Fruit fly (Drosophila melanogaster) whole organism, embryonic: ENCODE data around the gene SelT.

Source experiments
- Atf-2 ChIP-seq: fragments of 200-800 bp; sonication (Bioruptor generic); optimal IDR thresholded peaks from 2 replicates; lab custom pipeline; 2016; ENCODE audit warnings: missing biosample characterization, missing genetic modification characterization
- C15 ChIP-seq: fragments of 200-800 bp; sonication (Bioruptor generic); IDR thresholded peaks from 3 replicates; pipeline ENCODE4 v1.3.6; 2022; ENCODE audit warnings: missing biosample characterization, missing genetic modification characterization
- CG11723 ChIP-seq: fragments of 200-800 bp; sonication (Bioruptor generic); optimal IDR thresholded peaks from 2 replicates; lab custom pipeline; 2017; ENCODE audit warnings: missing biosample characterization, mild to moderate bottlenecking, missing genetic modification characterization
- CG12219 ChIP-seq: fragments of 200-800 bp; sonication (Bioruptor generic); optimal IDR thresholded peaks from 3 replicates; lab custom pipeline; 2018; ENCODE audit warnings: missing biosample characterization, mild to moderate bottlenecking, missing genetic modification characterization
- CG12299 ChIP-seq: fragments of 200-800 bp; sonication (Bioruptor generic); optimal IDR thresholded peaks from 2 replicates; lab custom pipeline; 2018; ENCODE audit warnings: missing biosample characterization, mild to moderate bottlenecking, missing genetic modification characterization
- CG13894 ChIP-seq: fragments of 200-800 bp; sonication (Bioruptor generic); optimal IDR thresholded peaks from 3 replicates; lab custom pipeline; 2018; ENCODE audit warnings: missing biosample characterization, mild to moderate bottlenecking, missing genetic modification characterization, moderate library complexity
- CG17328 ChIP-seq: fragments of 200-800 bp; sonication (Bioruptor generic); IDR thresholded peaks from 2 replicates; pipeline ENCODE4 v1.3.6; 2022; ENCODE audit warnings: missing biosample characterization, missing genetic modification characterization
- CG17359 ChIP-seq: fragments of 200-800 bp; sonication (Bioruptor generic); optimal IDR thresholded peaks from 3 replicates; lab custom pipeline; 2018; ENCODE audit warnings: missing biosample characterization, mild to moderate bottlenecking, missing genetic modification characterization, moderate library complexity
- CG17385 ChIP-seq: fragments of 200-800 bp; sonication (Bioruptor generic); optimal IDR thresholded peaks from 3 replicates; lab custom pipeline; 2018; ENCODE audit warnings: missing biosample characterization, mild to moderate bottlenecking, missing genetic modification characterization
- CG2202 ChIP-seq: fragments of 200-800 bp; sonication (Bioruptor generic); optimal IDR thresholded peaks from 2 replicates; lab custom pipeline; 2018; ENCODE audit warnings: missing biosample characterization, mild to moderate bottlenecking, missing genetic modification characterization
- CG2889 ChIP-seq: fragments of 200-800 bp; sonication (Bioruptor generic); IDR thresholded peaks from 3 replicates; pipeline ENCODE4 v1.3.6; 2022; ENCODE audit warnings: missing biosample characterization, missing genetic modification characterization
- CG3065 ChIP-seq: fragments of 200-800 bp; sonication (Bioruptor generic); optimal IDR thresholded peaks from 2 replicates; lab custom pipeline; 2016; ENCODE audit warnings: missing biosample characterization, missing genetic modification characterization
- CG34376 ChIP-seq: fragments of 200-800 bp; sonication (Bioruptor generic); optimal IDR thresholded peaks from 2 replicates; lab custom pipeline; 2018; ENCODE audit warnings: missing biosample characterization, mild to moderate bottlenecking, missing genetic modification characterization
- CG8089 ChIP-seq: fragments of 200-800 bp; sonication (Bioruptor generic); optimal IDR thresholded peaks from 3 replicates; lab custom pipeline; 2016; ENCODE audit warnings: missing biosample characterization, missing genetic modification characterization
- CG8765 ChIP-seq: fragments of 200-800 bp; sonication (Bioruptor generic); IDR thresholded peaks from 2 replicates; pipeline ENCODE4 v1.3.6; 2022; ENCODE audit warnings: missing biosample characterization, missing genetic modification characterization
- Dip3 ChIP-seq: fragments of 200-800 bp; sonication (Bioruptor generic); optimal IDR thresholded peaks from 3 replicates; lab custom pipeline; 2016; ENCODE audit warnings: missing biosample characterization, missing genetic modification characterization
- Doc2 ChIP-seq: fragments of 200-800 bp; sonication (Bioruptor generic); IDR thresholded peaks from 2 replicates; pipeline ENCODE4 v1.3.6; 2022; ENCODE audit warnings: missing biosample characterization, missing genetic modification characterization
- Hand ChIP-seq: fragments of 200-800 bp; sonication (Bioruptor generic); optimal IDR thresholded peaks from 2 replicates; lab custom pipeline; 2017; ENCODE audit warnings: mild to moderate bottlenecking, missing biosample characterization, missing genetic modification reagents, missing genetic modification characterization
- Hr78 ChIP-seq, 2 experiments: fragments of 200-800 bp in 1 of 2; fragments of >200 bp in 1 of 2; sonication (Bioruptor generic) in 1 of 2; optimal IDR thresholded peaks; 2 replicates each; lab custom pipeline; 2017 to 2019; ENCODE audit warnings: missing biosample characterization in 2 of 2, missing genetic modification characterization in 2 of 2, mild to moderate bottlenecking in 1 of 2, moderate library complexity in 1 of 2
- Med ChIP-seq: fragments of 200-800 bp; sonication (Bioruptor generic); peaks from one replicate; lab custom pipeline; 2016; ENCODE audit warnings: missing biosample characterization, missing genetic modification characterization, mild to moderate bottlenecking, inconsistent platforms, moderate library complexity
- NC2α ChIP-seq: fragments of 200-800 bp; sonication (Bioruptor generic); optimal IDR thresholded peaks from 2 replicates; lab custom pipeline; 2016; ENCODE audit warnings: missing biosample characterization, missing genetic modification characterization
- Poxn ChIP-seq: fragments of 200-800 bp; sonication (Bioruptor generic); IDR thresholded peaks from 2 replicates; pipeline ENCODE4 v1.3.6; 2022; ENCODE audit warnings: missing biosample characterization, missing genetic modification characterization
- Sox102F ChIP-seq: fragments of 200-800 bp; sonication (Bioruptor generic); optimal IDR thresholded peaks from 2 replicates; lab custom pipeline; 2018; ENCODE audit warnings: missing biosample characterization, mild to moderate bottlenecking, missing genetic modification characterization, moderate library complexity
- Spps ChIP-seq: fragments of 200-800 bp; sonication (Bioruptor generic); optimal IDR thresholded peaks from 2 replicates; lab custom pipeline; 2018; ENCODE audit warnings: missing biosample characterization, mild to moderate bottlenecking, missing genetic modification characterization
- Ssrp ChIP-seq: fragments of 200-800 bp; sonication (Bioruptor generic); optimal IDR thresholded peaks from 2 replicates; lab custom pipeline; 2018; ENCODE audit warnings: missing biosample characterization, mild to moderate bottlenecking, missing genetic modification characterization, moderate library complexity
- Trl ChIP-seq, 3 experiments: fragments of >200 bp in 2 of 3; fragments of 200-800 bp in 1 of 3; sonication (Bioruptor generic) in 1 of 3; optimal IDR thresholded peaks; 2 replicates in 1 of 3; 3 replicates in 2 of 3; lab custom pipeline; 2016 to 2017; ENCODE audit warnings: missing biosample characterization in 1 of 3, missing genetic modification characterization in 1 of 3
- bbx ChIP-seq: fragments of 200-800 bp; sonication (Bioruptor generic); IDR thresholded peaks from 2 replicates; pipeline ENCODE4 v1.3.6; 2022; ENCODE audit warnings: missing biosample characterization, missing genetic modification characterization; ENCODE audit not compliant: partially characterized antibody
- br ChIP-seq: fragments of >200 bp; optimal IDR thresholded peaks from 2 replicates; lab custom pipeline; 2017
- btn ChIP-seq: fragments of 200-800 bp; sonication (Bioruptor generic); optimal IDR thresholded peaks from 2 replicates; lab custom pipeline; 2016; ENCODE audit warnings: missing biosample characterization, missing genetic modification characterization
- corto ChIP-seq: fragments of 200-800 bp; sonication (Bioruptor generic); optimal IDR thresholded peaks from 2 replicates; lab custom pipeline; 2016; ENCODE audit warnings: missing biosample characterization, mild to moderate bottlenecking, missing genetic modification characterization, moderate library complexity
- grau ChIP-seq: fragments of 200-800 bp; optimal IDR thresholded peaks from 3 replicates; lab custom pipeline; 2019; ENCODE audit warnings: missing biosample characterization, mild to moderate bottlenecking, missing genetic modification characterization, moderate library complexity
- her ChIP-seq: fragments of 200-800 bp; sonication (Bioruptor generic); optimal IDR thresholded peaks from 2 replicates; lab custom pipeline; 2016; ENCODE audit warnings: missing biosample characterization, missing genetic modification characterization
- ind ChIP-seq: fragments of 200-800 bp; sonication (Bioruptor generic); optimal IDR thresholded peaks from 3 replicates; lab custom pipeline; 2016; ENCODE audit warnings: missing biosample characterization, missing genetic modification characterization
- insv ChIP-seq, 2 experiments: fragments of 200-800 bp; sonication (Bioruptor generic); optimal IDR thresholded peaks; 3 replicates each; lab custom pipeline; 2016 to 2018; ENCODE audit warnings: missing biosample characterization in 2 of 2, missing genetic modification characterization in 2 of 2
- kah ChIP-seq: fragments of 200-800 bp; sonication (Bioruptor generic); optimal IDR thresholded peaks from 2 replicates; lab custom pipeline; 2018; ENCODE audit warnings: missing biosample characterization, mild to moderate bottlenecking, missing genetic modification characterization
- nerfin-2 ChIP-seq: fragments of 200-800 bp; sonication (Bioruptor generic); IDR thresholded peaks from 2 replicates; pipeline ENCODE4 v1.3.6; 2022; ENCODE audit warnings: missing biosample characterization, missing genetic modification characterization; ENCODE audit not compliant: partially characterized antibody
- otp ChIP-seq: fragments of 200-800 bp; sonication (Bioruptor generic); IDR thresholded peaks from 3 replicates; pipeline ENCODE4, ENCODE4 v1.3.6; 2022; ENCODE audit warnings: missing biosample characterization, missing genetic modification characterization
- pita ChIP-seq: fragments of 200-800 bp; sonication (Bioruptor generic); optimal IDR thresholded peaks from 2 replicates; lab custom pipeline; 2017; ENCODE audit warnings: missing biosample characterization, mild to moderate bottlenecking, missing genetic modification characterization
- ranshi ChIP-seq: fragments of 200-800 bp; sonication (Bioruptor generic); IDR thresholded peaks from 2 replicates; pipeline ENCODE4 v1.3.6; 2022; ENCODE audit warnings: missing biosample characterization, missing genetic modification characterization
- sens ChIP-seq: fragments of 200-800 bp; sonication (Bioruptor generic); peaks from one replicate; lab custom pipeline; 2016; ENCODE audit warnings: missing biosample characterization, missing genetic modification characterization
- sens-2 ChIP-seq: fragments of 200-800 bp; sonication (Bioruptor generic); IDR thresholded peaks from 2 replicates; pipeline ENCODE4 v1.3.6; 2022; ENCODE audit warnings: missing biosample characterization, missing genetic modification characterization
- sqz ChIP-seq: fragments of 200-800 bp; sonication (Bioruptor generic); optimal IDR thresholded peaks from 3 replicates; lab custom pipeline; 2018; ENCODE audit warnings: missing biosample characterization, mild to moderate bottlenecking, missing genetic modification characterization
- sug ChIP-seq: fragments of 200-800 bp; optimal IDR thresholded peaks from 2 replicates; lab custom pipeline; 2019; ENCODE audit warnings: missing biosample characterization, mild to moderate bottlenecking, missing genetic modification characterization, moderate library complexity
- trem ChIP-seq: fragments of 200-800 bp; optimal IDR thresholded peaks from 3 replicates; lab custom pipeline; 2019; ENCODE audit warnings: missing biosample characterization, mild to moderate bottlenecking, missing genetic modification characterization, moderate library complexity
- unc-4 ChIP-seq: fragments of 200-800 bp; sonication (Bioruptor generic); IDR thresholded peaks from 2 replicates; pipeline ENCODE4 v1.3.6; 2022; ENCODE audit warnings: missing biosample characterization, missing genetic modification characterization; ENCODE audit not compliant: partially characterized antibody
- yki ChIP-seq: fragments of >200 bp; optimal IDR thresholded peaks from 3 replicates; lab custom pipeline; 2018
- zen ChIP-seq: fragments of 200-800 bp; sonication (Bioruptor generic); optimal IDR thresholded peaks from 3 replicates; lab custom pipeline; 2018; ENCODE audit warnings: missing biosample characterization, mild to moderate bottlenecking, missing genetic modification characterization, moderate library complexity
- zen2 ChIP-seq: fragments of 200-800 bp; sonication (Bioruptor generic); IDR thresholded peaks from 3 replicates; pipeline ENCODE4 v1.3.6; 2022; ENCODE audit warnings: missing biosample characterization, missing genetic modification characterization; ENCODE audit not compliant: partially characterized antibody
- zf30C ChIP-seq: fragments of 200-800 bp; sonication (Bioruptor generic); optimal IDR thresholded peaks from 3 replicates; lab custom pipeline; 2018; ENCODE audit warnings: missing biosample characterization, mild to moderate bottlenecking, missing genetic modification characterization

SelT gene

DNA sequence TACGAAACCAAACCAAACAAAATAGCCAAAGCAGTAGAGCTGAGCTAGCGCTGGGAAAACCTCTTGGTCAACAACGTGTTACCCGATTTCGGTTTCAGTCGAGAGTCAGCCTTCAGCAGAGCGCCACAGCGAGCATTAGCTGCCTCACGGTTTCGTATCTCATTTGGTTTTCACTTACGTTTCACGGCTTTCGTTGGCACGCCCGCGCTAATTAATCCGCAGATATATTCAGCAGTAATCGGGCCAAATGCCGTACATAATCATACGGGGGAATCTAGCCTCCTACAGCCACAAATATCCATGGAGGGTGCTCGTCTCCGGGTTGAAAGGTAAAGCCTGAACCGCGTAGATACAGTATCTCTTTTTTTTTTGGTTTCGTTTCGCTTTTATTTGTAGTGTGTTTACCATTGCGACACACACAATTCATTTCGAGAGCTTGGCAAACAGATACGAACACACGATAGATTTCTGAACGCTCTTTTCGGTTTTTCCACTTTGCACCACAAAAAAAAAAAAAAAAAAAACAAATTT lies 33.7 kb downstream of the SelT start, which contains the start of gene CG31650 (continued):
- no peak for TF ChIP-seq Ssrp (tag; lab: Kevin White, UChicago)
- TF ChIP-seq zen: no peak
- TF ChIP-seq CG3065 (GFP tag; lab: Kevin White, UChicago): no peak
- TF ChIP-seq corto (GFP tag; lab: Kevin White, UChicago): no peak
- TF ChIP-seq yki (lab: Kevin White, UChicago): no peak
- TF ChIP-seq Spps (tag; lab: Kevin White, UChicago): no peak
- no peak for TF ChIP-seq otp (GFP tag; lab: Robert Waterston, UW)
- TF ChIP-seq Atf-2 (GFP tag; lab: Kevin White, UChicago): no peak
- TF ChIP-seq Poxn (GFP tag; lab: Robert Waterston, UW): no peak
- no peak for TF ChIP-seq Sox102F (GFP tag; lab: Kevin White, UChicago)
- TF ChIP-seq CG2889 (GFP tag; lab: Robert Waterston, UW): no peak
- no peak for TF ChIP-seq nerfin-2 (GFP tag; lab: Robert Waterston, UW)
- no peak for TF ChIP-seq CG34376 (GFP tag; lab: Kevin White, UChicago)
- TF ChIP-seq CG17359 (tag; lab: Kevin White, UChicago): no peak
- TF ChIP-seq C15 (GFP tag; lab: Robert Waterston, UW): no peak
- peak in 1 of 2 experiments; percentile 90 for TF ChIP-seq Hr78 (GFP tag; optimal IDR thresholded peaks at IDR 0.05; lab: Kevin White, UChicago)
- no peak for TF ChIP-seq bbx (GFP tag; lab: Robert Waterston, UW)
- TF ChIP-seq sug: no peak
- no peak for TF ChIP-seq CG12299 (tag; lab: Kevin White, UChicago)
- no peak for TF ChIP-seq CG17385 (GFP tag; lab: Kevin White, UChicago)
- TF ChIP-seq sqz (GFP tag; lab: Kevin White, UChicago): no peak
- no peak for TF ChIP-seq Dip3 (GFP tag; lab: Kevin White, UChicago)
- TF ChIP-seq her (GFP tag; lab: Kevin White, UChicago): no peak
- TF ChIP-seq CG13894 (tag; lab: Kevin White, UChicago): peak; percentile 33
- no peak for TF ChIP-seq CG2202 (tag; lab: Kevin White, UChicago)
- TF ChIP-seq CG12219: no peak
- no peak for TF ChIP-seq CG8765 (GFP tag; lab: Robert Waterston, UW)
- no peak for TF ChIP-seq sens-2
- peak; percentile 13 for TF ChIP-seq btn (GFP tag; lab: Kevin White, UChicago)
- TF ChIP-seq, all 482 proteins: peak for 32

DNA sequence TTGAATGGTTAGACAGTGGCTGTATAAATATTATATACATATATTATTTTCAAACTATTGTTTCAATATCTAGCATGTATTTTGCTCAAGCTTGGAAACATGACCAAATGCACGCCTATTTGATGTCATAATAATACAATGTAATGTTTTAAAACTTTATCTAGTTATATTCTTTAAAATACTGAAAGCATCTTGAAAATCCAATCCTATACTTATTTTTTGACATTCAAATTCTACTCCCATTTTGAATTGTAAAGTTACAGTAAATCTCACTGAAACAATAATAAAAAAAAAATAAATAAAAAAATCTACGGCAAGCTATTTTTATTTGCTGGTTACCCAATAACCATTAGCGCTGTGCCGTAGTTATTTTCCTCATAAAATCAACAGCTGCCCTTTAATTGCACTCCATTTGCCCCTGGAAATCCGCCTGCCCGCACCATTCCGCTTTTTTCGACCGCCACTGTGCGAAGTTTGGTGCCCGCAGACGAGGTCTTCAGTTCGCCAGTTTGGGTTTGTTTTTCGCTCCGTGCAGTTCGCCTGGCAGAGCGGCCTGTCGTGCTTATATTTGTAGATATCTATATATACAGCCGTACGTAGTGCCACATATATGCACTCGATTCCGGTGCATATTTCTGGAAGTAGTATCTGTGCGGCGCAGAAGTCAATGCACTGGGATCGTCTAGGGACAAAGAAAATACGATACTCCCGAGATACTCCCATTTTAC lies 34.3 kb downstream of the SelT start:
- peak; percentile 57 for TF ChIP-seq grau (tag; lab: Kevin White, UChicago)
- no peak for TF ChIP-seq pita (GFP tag; lab: Kevin White, UChicago)
- no peak for TF ChIP-seq zen2
- peak; percentile 92 for TF ChIP-seq Med (GFP tag; lab: Kevin White, UChicago)
- peak; percentile 13 for TF ChIP-seq CG8089 (GFP tag; lab: Kevin White, UChicago)
- TF ChIP-seq unc-4 (GFP tag; lab: Robert Waterston, UW): no peak
- peak; percentile 29 for TF ChIP-seq kah (GFP tag; lab: Kevin White, UChicago)
- peak; percentile 6 for TF ChIP-seq CG11723 (GFP tag; lab: Kevin White, UChicago)
- TF ChIP-seq trem (tag; lab: Kevin White, UChicago): peak; percentile 11
- TF ChIP-seq ranshi (GFP tag; lab: Robert Waterston, UW): no peak
- TF ChIP-seq NC2α (GFP tag; lab: Kevin White, UChicago): no peak
- peak; percentile 54 for TF ChIP-seq ind (GFP tag; lab: Kevin White, UChicago)
- no peak for TF ChIP-seq CG13894 (tag; lab: Kevin White, UChicago)
- no peak for TF ChIP-seq Hand (GFP tag; lab: Kevin White, UChicago)
- peak; percentile 13; the same call in 1 of the 2 replicates for TF ChIP-seq CG17328 (GFP tag; lab: Robert Waterston, UW)
- TF ChIP-seq Trl (optimal IDR thresholded peaks at IDR 0.05; lab: Kevin White, UChicago): no peak
- no peak for TF ChIP-seq Trl (GFP tag; optimal IDR thresholded peaks at IDR 0.05; lab: Kevin White, UChicago)
- no peak for TF ChIP-seq Doc2 (GFP tag; lab: Robert Waterston, UW)
- TF ChIP-seq br (lab: Kevin White, UChicago): no peak
- no peak for TF ChIP-seq insv (GFP tag; optimal IDR thresholded peaks at IDR 0.05; lab: Kevin White, UChicago)
- no peak for TF ChIP-seq zf30C (GFP tag; lab: Kevin White, UChicago)
- peak; percentile 80 for TF ChIP-seq sens
